Worm (Caenorhabditis elegans) whole organism, L1 larva: ENCODE results near the gene C18H9.5.

Experiments used
- dpl-1 ChIP-seq, 3 experiments: fragments of 150-350 bp in 2 of 3; sonication (generic microtip) in 1 of 3; optimal IDR thresholded peaks; 2 replicates each; lab custom pipeline; 2014 to 2017; ENCODE audit warnings: missing biosample characterization in 3 of 3, missing genetic modification characterization in 3 of 3, missing genetic modification reagents in 3 of 3
- efl-3 ChIP-seq: fragments of 200-800 bp; sonication (Bioruptor generic); optimal IDR thresholded peaks from 2 replicates; lab custom pipeline; 2018; ENCODE audit warnings: mild to moderate bottlenecking, missing genetic modification characterization, missing compliant biosample characterization
- elt-2 ChIP-seq: sonication (generic microtip); optimal IDR thresholded peaks from 2 replicates; lab custom pipeline; 2016; ENCODE audit warnings: missing genetic modification characterization, mild to moderate bottlenecking, inconsistent platforms, missing compliant biosample characterization, missing genetic modification reagents
- ets-5 ChIP-seq: fragments of 200-800 bp; sonication (Bioruptor generic); IDR thresholded peaks from 2 replicates; pipeline ENCODE4 v1.3.6; 2022; ENCODE audit warnings: missing genetic modification characterization, missing compliant biosample characterization
- isw-1 ChIP-seq: fragments of 200-800 bp; sonication (Bioruptor generic); IDR thresholded peaks from 2 replicates; pipeline ENCODE4 v1.3.6; 2022; ENCODE audit warnings: missing genetic modification characterization, missing compliant biosample characterization
- lin-39 ChIP-seq: fragments of 150-350 bp; optimal IDR thresholded peaks from 2 replicates; lab custom pipeline; 2014; ENCODE audit warnings: missing biosample characterization, missing genetic modification reagents, missing genetic modification characterization
- nhr-11 ChIP-seq: fragments of 150-350 bp; optimal IDR thresholded peaks from 2 replicates; lab custom pipeline; 2014; ENCODE audit warnings: missing biosample characterization, missing genetic modification characterization
- nhr-77 ChIP-seq: fragments of 150-350 bp; optimal IDR thresholded peaks from 2 replicates; lab custom pipeline; 2014; ENCODE audit warnings: missing biosample characterization, missing genetic modification characterization
- pqm-1 ChIP-seq: sonication (generic microtip); optimal IDR thresholded peaks from 3 replicates; lab custom pipeline; 2017; ENCODE audit warnings: missing biosample characterization, missing genetic modification characterization
- unc-62 ChIP-seq: fragments of 150-350 bp; optimal IDR thresholded peaks from 2 replicates; lab custom pipeline; 2014; ENCODE audit warnings: missing biosample characterization, missing genetic modification reagents, missing genetic modification characterization

ce11 chrII:6713003-6713402 is 17.6 kb upstream of the C18H9.5 start:
- no peak for TF ChIP-seq elt-2 (tag; lab: Kevin White, UChicago)
- no peak for TF ChIP-seq unc-62 (GFP tag; lab: Kevin White, UChicago)
- no peak for TF ChIP-seq pqm-1 (tag; lab: Kevin White, UChicago)
- no peak for TF ChIP-seq nhr-11 (tag; lab: Kevin White, UChicago)
- no peak for TF ChIP-seq dpl-1 (GFP tag; optimal IDR thresholded peaks at IDR 0.05; lab: Kevin White, UChicago)
- TF ChIP-seq efl-3 (GFP tag; lab: Kevin White, UChicago), result no peak
- TF ChIP-seq lin-39 (tag; lab: Kevin White, UChicago), result no peak
- no peak for TF ChIP-seq nhr-77
- no peak for TF ChIP-seq ets-5 (GFP tag; lab: Robert Waterston, UW)
- TF ChIP-seq isw-1 (GFP tag; lab: Robert Waterston, UW), result no peak
